Worm (Caenorhabditis elegans): ENCODE results near the gene oatr-1.

The oatr-1 gene

ce11 chrIII:6421473-6421872, 25.5 kb upstream of the oatr-1 start:
- no peak for TF ChIP-seq lin-38 (GFP tag; IDR thresholded peaks at IDR 0.05)
- peak; percentile 45 for TF ChIP-seq nhr-10 (tag; optimal IDR thresholded peaks at IDR 0.05)
- TF ChIP-seq aha-1 (tag): peak; percentile 63

DNA sequence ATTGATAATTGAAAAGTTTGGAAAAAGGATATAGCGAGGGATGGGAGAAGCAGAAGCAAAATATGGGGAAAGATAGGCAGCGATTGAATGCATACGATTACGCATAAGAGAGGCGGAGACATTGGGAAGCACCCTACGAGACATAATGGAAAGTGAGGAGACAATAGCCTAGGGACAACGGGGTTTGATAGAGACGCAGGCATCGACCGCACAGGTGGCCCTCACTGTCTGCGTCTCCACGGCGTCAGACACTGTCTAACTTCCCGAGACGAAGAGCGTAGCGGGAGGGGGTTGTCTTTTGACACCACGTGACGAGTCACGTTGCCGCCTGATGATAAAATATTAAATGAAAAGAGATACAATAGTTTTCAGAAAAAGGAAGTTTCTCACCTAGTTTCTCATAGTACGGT, 25.0 kb upstream of the oatr-1 start:
- TF ChIP-seq lsy-2 (tag; optimal IDR thresholded peaks at IDR 0.05): peak; percentile 69 to 82
- no peak for TF ChIP-seq ceh-82 (tag; optimal IDR thresholded peaks at IDR 0.05)
- TF ChIP-seq nhr-41 (GFP tag; IDR thresholded peaks at IDR 0.05): peak; percentile 54; the same call in 1 of the 2 replicates
- no peak for TF ChIP-seq nhr-10 (tag; optimal IDR thresholded peaks at IDR 0.05)
- peak in 1 of 2 experiments; percentile 99 for TF ChIP-seq unc-62 (GFP tag; optimal IDR thresholded peaks at IDR 0.05 in 1 of 2)
- no peak for TF ChIP-seq unc-62 (tag; optimal IDR thresholded peaks at IDR 0.05)
- TF ChIP-seq zfp-3 (GFP tag; conservative IDR thresholded peaks at IDR 0.05): peak; percentile 88
- peak; percentile 98 for TF ChIP-seq mxl-3 (GFP tag; optimal IDR thresholded peaks at IDR 0.05)
- no peak for TF ChIP-seq ama-1 (optimal IDR thresholded peaks at IDR 0.05)
- TF ChIP-seq snpc-4 (tag; optimal IDR thresholded peaks at IDR 0.05): no peak
- peak; percentile 99 for TF ChIP-seq hlh-11 (tag; optimal IDR thresholded peaks at IDR 0.05)
- TF ChIP-seq nhr-11 (tag; optimal IDR thresholded peaks at IDR 0.05): peak; percentile 82
- peak; percentile 10 for TF ChIP-seq nhr-77 (tag; optimal IDR thresholded peaks at IDR 0.05)
- peak; percentile 94 for TF ChIP-seq tra-1 (GFP tag; IDR thresholded peaks at IDR 0.05)
- no peak for TF ChIP-seq tag-97 (GFP tag; IDR thresholded peaks at IDR 0.05)
- TF ChIP-seq mxl-2 (GFP tag; conservative IDR thresholded peaks at IDR 0.05): peak; percentile 62; the same call in 1 of the 2 replicates
- TF ChIP-seq nhr-42 (GFP tag; IDR thresholded peaks at IDR 0.05): peak; percentile 85
- TF ChIP-seq dmd-6 (GFP tag; IDR thresholded peaks at IDR 0.05): peak; percentile 98
- TF ChIP-seq arid-1 (GFP tag; conservative IDR thresholded peaks at IDR 0.05): peak; percentile 78; the same call in 1 of the 2 replicates
- TF ChIP-seq saeg-2 (GFP tag; IDR thresholded peaks at IDR 0.05): peak; percentile 93
- peak; percentile 93 for TF ChIP-seq php-3 (GFP tag; IDR thresholded peaks at IDR 0.05)
- TF ChIP-seq hmg-1.1 (GFP tag; IDR thresholded peaks at IDR 0.05): peak; percentile 97
- TF ChIP-seq F49E8.2 (tag; optimal IDR thresholded peaks at IDR 0.05; ENCODE audit: borderline replicate concordance): no peak
- peak; percentile 56; the same call in 1 of the 2 replicates for TF ChIP-seq ctbp-1 (GFP tag; IDR thresholded peaks at IDR 0.05)
- TF ChIP-seq lin-1 (GFP tag; IDR thresholded peaks at IDR 0.05): peak; percentile 95
- TF ChIP-seq aha-1 (tag): peak; percentile 97
- peak; percentile 76 for TF ChIP-seq T20F7.1 (GFP tag; optimal IDR thresholded peaks at IDR 0.05)
- peak; percentile 36 to 67 for TF ChIP-seq hif-1 (tag; optimal IDR thresholded peaks at IDR 0.05)
- TF ChIP-seq dpl-1 (GFP tag; optimal IDR thresholded peaks at IDR 0.05): peak; percentile 18
- TF ChIP-seq ZK337.2 (GFP tag; IDR thresholded peaks at IDR 0.05): 0 out of 2 replicates have a peak, but pooled peaks have one; percentile 39
- peak; percentile 34 for TF ChIP-seq F10B5.3 (tag; optimal IDR thresholded peaks at IDR 0.05)
- TF ChIP-seq madf-9 (GFP tag; conservative IDR thresholded peaks at IDR 0.05): peak; percentile 68
- peak; percentile 96 to 99 for TF ChIP-seq mdl-1 (tag; optimal IDR thresholded peaks at IDR 0.05)
- TF ChIP-seq lim-7 (GFP tag; IDR thresholded peaks at IDR 0.05): no peak
- TF ChIP-seq lin-13 (GFP tag; optimal IDR thresholded peaks at IDR 0.05): peak; percentile 10
- peak; percentile 90 for TF ChIP-seq ceh-20 (GFP tag; IDR thresholded peaks at IDR 0.05)
- TF ChIP-seq nhr-237 (tag; optimal IDR thresholded peaks at IDR 0.05): no peak
- no peak for TF ChIP-seq Y5F2A.4 (GFP tag; optimal IDR thresholded peaks at IDR 0.05)
- peak; percentile 88 for TF ChIP-seq set-16 (GFP tag; IDR thresholded peaks at IDR 0.05)
- TF ChIP-seq mdt-29 (GFP tag; IDR thresholded peaks at IDR 0.05): peak; percentile 86
- TF ChIP-seq dve-1 (tag; optimal IDR thresholded peaks at IDR 0.05; ENCODE audit: insufficient read depth): peak; percentile 88
- TF ChIP-seq lin-38 (GFP tag; IDR thresholded peaks at IDR 0.05): peak; percentile 68
- peak; percentile 92 for TF ChIP-seq nhr-102 (tag; optimal IDR thresholded peaks at IDR 0.05)
- peak; percentile 84 for TF ChIP-seq rbr-2 (tag; optimal IDR thresholded peaks at IDR 0.05)
- peak; percentile 92 for TF ChIP-seq pha-4 (GFP tag; IDR thresholded peaks at IDR 0.05)
- TF ChIP-seq pha-4 (tag; optimal IDR thresholded peaks at IDR 0.05): no peak
- TF ChIP-seq jun-1 (tag; optimal IDR thresholded peaks at IDR 0.05): peak; percentile 27
- peak; percentile 55 for TF ChIP-seq mes-2 (tag; optimal IDR thresholded peaks at IDR 0.05; ENCODE audit: poor library complexity, severe bottlenecking)
- TF ChIP-seq Y48G9A.11 (GFP tag; IDR thresholded peaks at IDR 0.05): no peak
